Worm (Caenorhabditis elegans): ENCODE data around the gene M02F4.1.
A peak's percentile ranks its signal among the peaks of the same experiment; 100 is the strongest.

The M02F4.1 gene

DNA sequence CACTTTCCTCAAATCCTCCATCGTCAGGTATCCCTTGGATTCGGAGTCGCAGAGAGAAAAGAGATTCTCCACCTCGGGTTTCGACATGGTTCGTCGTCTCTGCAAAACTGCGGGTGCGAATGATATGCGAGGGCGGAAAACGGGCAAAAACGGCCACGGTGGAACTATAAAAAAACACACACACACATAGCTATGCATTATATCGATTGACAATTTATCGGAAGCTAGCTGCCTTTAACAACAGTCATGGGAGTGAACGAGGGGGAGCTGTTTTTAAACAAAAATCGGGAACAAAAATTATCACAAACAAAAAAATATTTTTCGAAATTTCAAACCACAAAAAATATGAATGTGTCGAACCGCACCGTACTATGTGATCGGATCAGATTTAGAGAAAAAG, 30.4 kb upstream of the M02F4.1 start, which contains the start of gene rsef-1:
Gene rsef-1 (minus strand): TSS at position 101 of the 400 bp plus-strand sequence.
- TF ChIP-seq fos-1 (tag; optimal IDR thresholded peaks at IDR 0.05) (no peak), peb-1 (tag; optimal IDR thresholded peaks at IDR 0.05) (no peak), aly-2 (tag; optimal IDR thresholded peaks at IDR 0.05) (no peak), snpc-4 (tag; optimal IDR thresholded peaks at IDR 0.05) (no peak), sma-3 (GFP tag; optimal IDR thresholded peaks at IDR 0.05) (no peak), nhr-77 (tag; optimal IDR thresholded peaks at IDR 0.05) (no peak), mdl-1 (tag; optimal IDR thresholded peaks at IDR 0.05) (no peak), mab-5 (tag; optimal IDR thresholded peaks at IDR 0.05) (no peak), nhr-25 (tag; optimal IDR thresholded peaks at IDR 0.05) (no peak), ztf-1 (GFP tag; conservative IDR thresholded peaks at IDR 0.05) (no peak), nhr-11 (tag; optimal IDR thresholded peaks at IDR 0.05) (no peak), nhr-10 (tag; optimal IDR thresholded peaks at IDR 0.05) (no peak), nhr-237 (tag; optimal IDR thresholded peaks at IDR 0.05) (no peak), blmp-1 (tag; optimal IDR thresholded peaks at IDR 0.05; ENCODE audit: insufficient read depth) (no peak), unc-62 (GFP tag; optimal IDR thresholded peaks at IDR 0.05) (no peak), ZK546.5 (tag; optimal IDR thresholded peaks at IDR 0.05) (no peak), ceh-16 (tag; optimal IDR thresholded peaks at IDR 0.05) (no peak)

DNA sequence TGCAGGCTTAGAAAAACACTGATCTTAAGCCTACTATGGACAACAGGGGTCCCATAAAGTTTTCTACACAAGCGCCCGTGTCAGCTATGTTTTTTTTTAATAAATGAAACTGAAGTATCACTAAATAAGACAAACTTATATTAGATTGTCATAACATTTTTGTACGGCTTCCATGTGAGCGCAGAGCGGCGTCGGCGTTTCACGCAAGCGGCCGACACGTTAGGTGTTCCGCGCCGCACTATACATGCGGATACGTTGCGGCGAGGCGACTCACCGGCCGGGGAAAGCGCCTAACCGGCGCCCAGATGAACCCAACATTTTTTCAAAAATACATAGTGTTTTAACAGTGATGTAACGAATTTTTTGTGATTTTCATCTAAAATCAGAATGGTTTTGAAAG, 28.7 kb upstream of the M02F4.1 start:
- no peak for TF ChIP-seq lin-13 (GFP tag; optimal IDR thresholded peaks at IDR 0.05)
- TF ChIP-seq egl-27 (tag; optimal IDR thresholded peaks at IDR 0.05), result no peak
- TF ChIP-seq mdl-1 (tag; optimal IDR thresholded peaks at IDR 0.05), result no peak
- TF ChIP-seq nhr-21 (tag; optimal IDR thresholded peaks at IDR 0.05), result no peak
- TF ChIP-seq nhr-25 (tag; optimal IDR thresholded peaks at IDR 0.05), result no peak
- no peak for TF ChIP-seq lin-11 (tag; optimal IDR thresholded peaks at IDR 0.05)
- no peak for TF ChIP-seq gmeb-1 (tag; optimal IDR thresholded peaks at IDR 0.05)
- no peak for TF ChIP-seq nhr-23 (tag; optimal IDR thresholded peaks at IDR 0.05)
- no peak for TF ChIP-seq ceh-82 (tag; optimal IDR thresholded peaks at IDR 0.05)
- no peak for TF ChIP-seq mbf-1 (tag; optimal IDR thresholded peaks at IDR 0.05)
- no peak for TF ChIP-seq mab-5 (tag; optimal IDR thresholded peaks at IDR 0.05)
- TF ChIP-seq fos-1 (tag; optimal IDR thresholded peaks at IDR 0.05), result no peak
- TF ChIP-seq elt-1 (tag; optimal IDR thresholded peaks at IDR 0.05), result no peak
- TF ChIP-seq ama-1 (optimal IDR thresholded peaks at IDR 0.05), result no peak
- no peak for TF ChIP-seq skn-1 (tag; optimal IDR thresholded peaks at IDR 0.05)
- no peak for TF ChIP-seq Y55F3AM.14 (GFP tag; optimal IDR thresholded peaks at IDR 0.05)
- no peak for TF ChIP-seq nhr-10 (tag; optimal IDR thresholded peaks at IDR 0.05)
- no peak for TF ChIP-seq nhr-11 (tag; optimal IDR thresholded peaks at IDR 0.05)
- TF ChIP-seq ceh-16 (tag; optimal IDR thresholded peaks at IDR 0.05), result no peak

DNA sequence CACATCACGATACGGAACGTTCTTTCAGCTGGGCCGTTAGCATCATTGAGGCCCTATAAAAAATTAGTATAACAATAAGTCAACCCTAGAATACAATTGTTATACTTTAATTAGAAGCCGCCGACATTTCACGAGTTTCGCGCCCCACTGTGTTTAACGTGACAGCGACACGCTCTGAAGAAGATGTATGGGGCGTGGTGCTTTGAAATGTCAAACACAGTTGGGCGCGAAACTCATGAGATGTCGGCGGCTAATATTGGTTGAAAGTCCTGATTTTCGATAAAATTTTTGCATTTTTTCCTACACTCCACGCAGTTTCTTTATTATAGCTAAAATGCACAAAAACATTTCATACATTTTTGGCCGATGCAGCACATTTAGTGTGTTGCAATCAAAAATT, 27.2 kb upstream of the M02F4.1 start:
- no peak for TF ChIP-seq fos-1 (tag; optimal IDR thresholded peaks at IDR 0.05)
- no peak for TF ChIP-seq ceh-82 (tag; optimal IDR thresholded peaks at IDR 0.05)
- no peak for TF ChIP-seq nhr-25 (tag; optimal IDR thresholded peaks at IDR 0.05)
- TF ChIP-seq ama-1 (optimal IDR thresholded peaks at IDR 0.05), result no peak
- TF ChIP-seq F13H6.1 (tag; optimal IDR thresholded peaks at IDR 0.05), result no peak
- TF ChIP-seq ztf-4 (tag; optimal IDR thresholded peaks at IDR 0.05), result no peak
- TF ChIP-seq snpc-4 (tag; optimal IDR thresholded peaks at IDR 0.05), result peak; percentile 32
- no peak for TF ChIP-seq gmeb-1 (tag; optimal IDR thresholded peaks at IDR 0.05)

DNA sequence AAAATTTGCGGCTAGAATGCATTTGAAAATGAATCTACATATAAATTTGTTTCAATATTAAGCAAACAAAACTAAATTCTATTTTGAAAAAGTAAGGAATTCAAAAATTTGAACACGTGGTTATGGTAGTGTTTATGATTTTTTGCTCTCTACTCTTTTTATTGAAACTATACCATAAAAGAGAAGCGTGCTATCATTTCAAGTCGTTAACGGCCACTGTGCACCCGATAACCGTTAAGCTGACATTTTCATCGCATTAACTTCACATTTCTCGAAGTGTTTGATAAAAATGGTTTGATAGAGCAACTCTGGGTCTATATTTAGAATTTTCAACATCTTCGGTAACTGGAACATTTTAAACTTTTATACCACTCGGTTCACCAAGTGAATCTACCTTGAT, 25.9 kb upstream of the M02F4.1 start, which contains the start of gene twk-26:
Gene twk-26 (minus strand): TSS at position 23 of the 400 bp plus-strand sequence.
- TF ChIP-seq sma-9 (GFP tag; optimal IDR thresholded peaks at IDR 0.05) (peak; percentile 43), sma-9 (tag; optimal IDR thresholded peaks at IDR 0.05) (no peak), nhr-129 (tag; optimal IDR thresholded peaks at IDR 0.05) (no peak), nhr-237 (tag; optimal IDR thresholded peaks at IDR 0.05) (no peak), fos-1 (tag; optimal IDR thresholded peaks at IDR 0.05) (peak; percentile 37), ama-1 (optimal IDR thresholded peaks at IDR 0.05) (no peak)

DNA sequence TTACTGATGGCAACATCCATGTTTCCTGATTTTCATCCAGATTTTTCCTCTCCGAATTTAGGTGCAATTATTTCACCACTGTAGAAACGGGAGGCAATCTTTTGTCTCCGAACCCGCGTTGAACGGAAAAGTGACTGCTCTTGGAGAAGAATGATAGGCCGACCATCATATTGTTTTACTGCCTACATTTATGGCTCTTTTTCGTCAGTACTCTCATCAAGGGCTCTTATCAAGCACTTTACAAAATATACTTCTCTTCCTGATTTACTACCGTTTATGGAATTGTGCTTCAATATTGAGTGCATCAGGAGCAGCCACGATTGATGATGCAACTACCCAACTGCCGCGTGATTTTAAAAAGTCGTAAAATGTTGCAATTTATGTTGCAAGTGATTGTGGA, 25.5 kb upstream of the M02F4.1 start:
- TF ChIP-seq sma-9 (GFP tag; optimal IDR thresholded peaks at IDR 0.05) (peak; percentile 27), sma-9 (tag; optimal IDR thresholded peaks at IDR 0.05) (no peak), R02D3.7 (tag; optimal IDR thresholded peaks at IDR 0.05) (no peak)

Data from whole organism, L2 larva.